Worm (Caenorhabditis elegans) whole organism, L4/young adult: Measurements from ENCODE around the gene T25B2.4.

ENCODE experiments used
- W03F9.2 ChIP-seq: fragments of 150-350 bp; optimal IDR thresholded peaks from 2 replicates; lab custom pipeline; 2014; ENCODE audit warnings: missing biosample characterization, missing genetic modification characterization
- dao-5 ChIP-seq: sonication (generic microtip); optimal IDR thresholded peaks from 2 replicates; lab custom pipeline; 2016; ENCODE audit warnings: missing genotype, missing genetic modification characterization, moderate library complexity, missing compliant biosample characterization
- him-1 ChIP-seq: sonication (generic microtip); optimal IDR thresholded peaks from 2 replicates; lab custom pipeline; 2016; ENCODE audit warnings: missing genotype, missing genetic modification reagents, missing genetic modification characterization, missing compliant biosample characterization

DNA sequence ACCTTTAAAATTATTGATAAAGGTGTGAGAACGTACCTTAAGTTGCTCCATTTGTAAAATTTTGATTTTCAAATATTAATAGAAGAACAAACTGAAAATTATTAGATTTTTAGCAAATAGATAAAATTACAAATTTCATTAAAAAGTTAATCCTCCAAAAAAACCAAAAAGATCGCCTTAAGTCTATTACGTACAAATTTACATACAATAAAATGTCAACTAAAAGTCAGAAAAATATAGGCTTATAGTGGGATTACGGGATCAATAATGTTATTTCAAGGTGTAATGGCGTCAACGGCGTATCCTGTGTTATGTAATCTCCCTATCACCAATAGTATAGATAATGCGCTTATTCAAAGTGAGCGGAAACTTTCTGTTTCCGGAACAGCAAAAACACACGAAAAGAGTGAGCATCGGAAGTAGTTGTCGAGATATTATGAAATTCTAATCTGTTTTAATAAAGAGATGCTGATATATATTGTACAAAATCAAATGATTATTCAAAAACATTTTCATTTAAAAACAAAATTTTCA lies 16.2 kb downstream of the T25B2.4 start, which contains the start of gene ceh-54:
- TF ChIP-seq W03F9.2 (tag; lab: Kevin White, UChicago): no peak
- no peak for TF ChIP-seq dao-5
- TF ChIP-seq him-1 (tag; lab: Kevin White, UChicago): no peak
